Worm (Caenorhabditis elegans) whole organism, L2 larva: ENCODE results near the gene C55A6.10.

Experiments
- C34F6.9 ChIP-seq: fragments of 150-350 bp; optimal IDR thresholded peaks from 2 replicates; lab custom pipeline; 2014; ENCODE audit warnings: missing biosample characterization, missing genetic modification characterization
- R02D3.7 ChIP-seq: fragments of 150-350 bp; optimal IDR thresholded peaks from 2 replicates; lab custom pipeline; 2014; ENCODE audit warnings: missing biosample characterization, missing genetic modification characterization
- Y55F3AM.14 ChIP-seq: fragments of 200-800 bp; sonication (Bioruptor generic); optimal IDR thresholded peaks from 2 replicates; lab custom pipeline; 2018; ENCODE audit warnings: mild to moderate bottlenecking, missing genetic modification characterization, missing compliant biosample characterization
- ZK546.5 ChIP-seq: sonication (generic microtip); optimal IDR thresholded peaks from 2 replicates; lab custom pipeline; 2017; ENCODE audit warnings: missing biosample characterization, missing genetic modification characterization
- alr-1 ChIP-seq: fragments of 150-350 bp; optimal IDR thresholded peaks from 2 replicates; lab custom pipeline; 2014; ENCODE audit warnings: missing biosample characterization, missing genetic modification characterization
- aly-2 ChIP-seq: fragments of 150-350 bp; optimal IDR thresholded peaks from 2 replicates; lab custom pipeline; 2014; ENCODE audit warnings: missing biosample characterization, missing genetic modification characterization
- ceh-82 ChIP-seq: fragments of 150-350 bp; optimal IDR thresholded peaks from 2 replicates; lab custom pipeline; 2014; ENCODE audit warnings: missing biosample characterization, missing genetic modification characterization
- crh-2 ChIP-seq: sonication (generic microtip); optimal IDR thresholded peaks from 2 replicates; lab custom pipeline; 2017; ENCODE audit warnings: missing biosample characterization, missing genetic modification characterization
- egl-27 ChIP-seq: sonication (generic microtip); optimal IDR thresholded peaks from 3 replicates; lab custom pipeline; 2017; ENCODE audit warnings: missing biosample characterization, missing genetic modification reagents, missing genetic modification characterization
- elt-1 ChIP-seq: fragments of 150-350 bp; optimal IDR thresholded peaks from 2 replicates; lab custom pipeline; 2014; ENCODE audit warnings: missing biosample characterization, missing genetic modification characterization
- fos-1 ChIP-seq: fragments of 150-350 bp; optimal IDR thresholded peaks from 2 replicates; lab custom pipeline; 2014; ENCODE audit warnings: missing biosample characterization, missing genetic modification characterization
- gmeb-1 ChIP-seq: fragments of 150-350 bp; optimal IDR thresholded peaks from 2 replicates; lab custom pipeline; 2014; ENCODE audit warnings: missing biosample characterization, missing genetic modification characterization
- lin-11 ChIP-seq: fragments of 150-350 bp; sonication (generic microtip); optimal IDR thresholded peaks from 2 replicates; lab custom pipeline; 2014; ENCODE audit warnings: missing biosample characterization, missing genetic modification characterization, inconsistent platforms, mixed read lengths
- lin-13 ChIP-seq: fragments of 150-350 bp; optimal IDR thresholded peaks from 2 replicates; lab custom pipeline; 2014; ENCODE audit warnings: missing biosample characterization, missing genetic modification reagents, missing genetic modification characterization
- lin-39 ChIP-seq: fragments of 150-350 bp; optimal IDR thresholded peaks from 2 replicates; lab custom pipeline; 2014; ENCODE audit warnings: missing biosample characterization, missing genetic modification reagents, missing genetic modification characterization
- lsy-2 ChIP-seq, 2 experiments: fragments of 150-350 bp in 1 of 2; sonication (generic microtip) in 1 of 2; optimal IDR thresholded peaks; 2 replicates each; lab custom pipeline; 2014 to 2017; ENCODE audit warnings: missing biosample characterization in 2 of 2, missing genetic modification characterization in 2 of 2
- mab-5 ChIP-seq: fragments of 150-350 bp; optimal IDR thresholded peaks from 2 replicates; lab custom pipeline; 2014; ENCODE audit warnings: missing biosample characterization, missing genetic modification characterization
- mbf-1 ChIP-seq: sonication (generic microtip); optimal IDR thresholded peaks from 2 replicates; lab custom pipeline; 2017; ENCODE audit warnings: missing biosample characterization, missing genetic modification characterization
- mdl-1 ChIP-seq, 2 experiments: fragments of 150-350 bp in 1 of 2; sonication (generic microtip) in 1 of 2; optimal IDR thresholded peaks; 2 replicates each; lab custom pipeline; 2017; ENCODE audit warnings: missing biosample characterization in 2 of 2, missing genetic modification characterization in 2 of 2
- nhr-10 ChIP-seq: sonication (generic microtip); optimal IDR thresholded peaks from 2 replicates; lab custom pipeline; 2017; ENCODE audit warnings: missing biosample characterization, missing genetic modification characterization
- nhr-11 ChIP-seq: fragments of 150-350 bp; optimal IDR thresholded peaks from 2 replicates; lab custom pipeline; 2014; ENCODE audit warnings: missing biosample characterization, missing genetic modification characterization
- nhr-12 ChIP-seq: fragments of 150-350 bp; optimal IDR thresholded peaks from 2 replicates; lab custom pipeline; 2014; ENCODE audit warnings: missing biosample characterization, missing genetic modification characterization
- nhr-129 ChIP-seq: fragments of 150-350 bp; optimal IDR thresholded peaks from 2 replicates; lab custom pipeline; 2014; ENCODE audit warnings: missing biosample characterization, missing genetic modification characterization
- nhr-21 ChIP-seq: fragments of 150-350 bp; optimal IDR thresholded peaks from 2 replicates; lab custom pipeline; 2014; ENCODE audit warnings: missing biosample characterization, missing genetic modification characterization
- nhr-237 ChIP-seq: fragments of 150-350 bp; optimal IDR thresholded peaks from 2 replicates; lab custom pipeline; 2014; ENCODE audit warnings: missing biosample characterization, missing genetic modification characterization
- nhr-6 ChIP-seq: fragments of 150-350 bp; optimal IDR thresholded peaks from 2 replicates; lab custom pipeline; 2014; ENCODE audit warnings: missing biosample characterization, missing genetic modification characterization
- nhr-77 ChIP-seq: fragments of 150-350 bp; optimal IDR thresholded peaks from 2 replicates; lab custom pipeline; 2014; ENCODE audit warnings: missing biosample characterization, missing genetic modification characterization
- peb-1 ChIP-seq: fragments of 150-350 bp; optimal IDR thresholded peaks from 2 replicates; lab custom pipeline; 2014; ENCODE audit warnings: missing biosample characterization, missing genetic modification characterization
- sem-4 ChIP-seq: fragments of 150-350 bp; optimal IDR thresholded peaks from 2 replicates; lab custom pipeline; 2014; ENCODE audit warnings: missing biosample characterization, missing genetic modification reagents, missing genetic modification characterization
- skn-1 ChIP-seq: sonication (generic microtip); optimal IDR thresholded peaks from 2 replicates; lab custom pipeline; 2017; ENCODE audit warnings: missing biosample characterization, missing genetic modification characterization
- sma-3 ChIP-seq: sonication (generic microtip); optimal IDR thresholded peaks from 2 replicates; lab custom pipeline; 2016; ENCODE audit warnings: missing genetic modification reagents, missing genetic modification characterization, missing compliant biosample characterization
- sma-9 ChIP-seq, 2 experiments: fragments of 150-350 bp in 1 of 2; sonication (generic microtip) in 1 of 2; optimal IDR thresholded peaks; 2 replicates each; lab custom pipeline; 2014 to 2016; ENCODE audit warnings: missing genetic modification characterization in 2 of 2, mild to moderate bottlenecking in 1 of 2, missing biosample characterization in 1 of 2, missing compliant biosample characterization in 1 of 2, missing genetic modification reagents in 1 of 2, moderate library complexity in 1 of 2
- snpc-4 ChIP-seq: fragments of 150-350 bp; optimal IDR thresholded peaks from 2 replicates; lab custom pipeline; 2014; ENCODE audit warnings: missing biosample characterization, missing genetic modification characterization
- unc-39 ChIP-seq: fragments of 150-350 bp; optimal IDR thresholded peaks from 2 replicates; lab custom pipeline; 2014; ENCODE audit warnings: missing biosample characterization, missing genetic modification characterization
- unc-55 ChIP-seq: fragments of 150-350 bp; sonication (generic microtip); optimal IDR thresholded peaks from 3 replicates; lab custom pipeline; 2014; ENCODE audit warnings: missing biosample characterization, missing genetic modification reagents, missing genetic modification characterization
- unc-62 ChIP-seq: fragments of 150-350 bp; optimal IDR thresholded peaks from 2 replicates; lab custom pipeline; 2014; ENCODE audit warnings: missing biosample characterization, missing genetic modification reagents, missing genetic modification characterization
- ztf-1 ChIP-seq: fragments of 200-800 bp; sonication (Bioruptor generic); conservative IDR thresholded peaks from 2 replicates; pipeline ENCODE4 v1.3.6; 2022; ENCODE audit warnings: missing genetic modification characterization, missing compliant biosample characterization
- ztf-11 ChIP-seq: sonication (generic microtip); optimal IDR thresholded peaks from 2 replicates; lab custom pipeline; 2017; ENCODE audit warnings: missing biosample characterization, missing genetic modification characterization

The C55A6.10 gene

ce11 chrV:11514677-11515076 lies 9.5 kb downstream of the C55A6.10 start, which contains the start of gene C55A6.6:
Gene C55A6.6, minus strand, starts transcription at chrV:11514737.
- TF ChIP-seq mdl-1 (tag; optimal IDR thresholded peaks at IDR 0.05; lab: Kevin White, UChicago), result no peak
- TF ChIP-seq unc-55, result no peak
- no peak for TF ChIP-seq Y55F3AM.14 (GFP tag; lab: Kevin White, UChicago)
- TF ChIP-seq nhr-21 (tag; lab: Kevin White, UChicago), result no peak
- no peak for TF ChIP-seq nhr-11 (tag; lab: Kevin White, UChicago)
- TF ChIP-seq gmeb-1 (tag; lab: Kevin White, UChicago), result no peak
- no peak for TF ChIP-seq peb-1
- TF ChIP-seq lin-39, result no peak
- TF ChIP-seq elt-1 (tag; lab: Kevin White, UChicago), result no peak
- TF ChIP-seq unc-39 (tag; lab: Kevin White, UChicago), result no peak
- no peak for TF ChIP-seq unc-62 (GFP tag; lab: Kevin White, UChicago)
- no peak for TF ChIP-seq nhr-129 (tag; lab: Kevin White, UChicago)
- TF ChIP-seq mab-5 (tag; lab: Kevin White, UChicago), result no peak
- no peak for TF ChIP-seq nhr-10 (tag; lab: Kevin White, UChicago)
- TF ChIP-seq lin-11 (tag; lab: Kevin White, UChicago), result no peak
- no peak for TF ChIP-seq sma-9 (GFP tag; optimal IDR thresholded peaks at IDR 0.05; lab: Kevin White, UChicago)
- no peak for TF ChIP-seq sma-9 (tag; optimal IDR thresholded peaks at IDR 0.05; lab: Kevin White, UChicago)
- no peak for TF ChIP-seq fos-1
- no peak for TF ChIP-seq aly-2 (tag; lab: Kevin White, UChicago)
- TF ChIP-seq sem-4 (tag; lab: Kevin White, UChicago), result no peak
- TF ChIP-seq, all 48 proteins: peak for 0

- TF ChIP-seq sem-4 (tag; lab: Kevin White, UChicago) (no peak), sma-3 (GFP tag; lab: Kevin White, UChicago) (no peak), fos-1 (no peak), C34F6.9 (tag; lab: Kevin White, UChicago) (no peak), alr-1 (tag; lab: Kevin White, UChicago) (no peak), lin-13 (GFP tag; lab: Kevin White, UChicago) (no peak), unc-62 (GFP tag; lab: Kevin White, UChicago) (no peak), skn-1 (tag; lab: Kevin White, UChicago) (no peak), nhr-6 (tag; lab: Kevin White, UChicago) (no peak), crh-2 (no peak), R02D3.7 (tag; lab: Kevin White, UChicago) (no peak), unc-39 (tag; lab: Kevin White, UChicago) (no peak), ZK546.5 (tag; lab: Kevin White, UChicago) (no peak), ztf-1 (GFP tag; lab: Robert Waterston, UW) (no peak), mdl-1 (tag; optimal IDR thresholded peaks at IDR 0.05; lab: Kevin White, UChicago) (no peak)
Measured at ce11 chrV:11515145-11515544, 10.0 kb downstream of the C55A6.10 start.

ce11 chrV:11516141-11516591 lies 11.0 kb downstream of the C55A6.10 start, which contains the start of gene sdz-8:
Gene sdz-8, minus strand, starts transcription at chrV:11516191.
- no peak for TF ChIP-seq fos-1

ce11 chrV:11517789-11518188 lies 12.6 kb downstream of the C55A6.10 start, which contains the start of gene C55A6.4:
Gene C55A6.4, minus strand, starts transcription at chrV:11517889.
- TF ChIP-seq nhr-237 (tag; lab: Kevin White, UChicago) (no peak), ceh-82 (no peak), lsy-2 (tag; optimal IDR thresholded peaks at IDR 0.05; lab: Kevin White, UChicago) (no peak), fos-1 (no peak), elt-1 (tag; lab: Kevin White, UChicago) (no peak), lin-13 (GFP tag; lab: Kevin White, UChicago) (no peak), snpc-4 (tag; lab: Kevin White, UChicago) (no peak), nhr-12 (no peak), mdl-1 (tag; optimal IDR thresholded peaks at IDR 0.05; lab: Kevin White, UChicago) (no peak), skn-1 (tag; lab: Kevin White, UChicago) (no peak), egl-27 (no peak), unc-55 (no peak), nhr-77 (tag; lab: Kevin White, UChicago) (no peak), mbf-1 (tag; lab: Kevin White, UChicago) (no peak), ztf-11 (tag; lab: Kevin White, UChicago) (no peak), crh-2 (no peak)
